Worm (Caenorhabditis elegans) whole organism, L3 larva: ENCODE results near the gene Y57G11C.46.

ENCODE experiments used
- ceh-16 ChIP-seq: sonication (generic microtip); optimal IDR thresholded peaks from 2 replicates; lab custom pipeline; 2017; ENCODE audit warnings: missing biosample characterization, missing genetic modification characterization
- ceh-9 ChIP-seq: sonication (generic microtip); optimal IDR thresholded peaks from 2 replicates; lab custom pipeline; 2018; ENCODE audit warnings: missing biosample characterization, missing genetic modification characterization
- egl-5 ChIP-seq: fragments of 150-350 bp; optimal IDR thresholded peaks from 2 replicates; lab custom pipeline; 2017; ENCODE audit warnings: missing biosample characterization, missing genetic modification reagents, missing genetic modification characterization, inconsistent platforms
- elt-3 ChIP-seq, 3 experiments: fragments of 150-350 bp in 1 of 3; sonication (generic microtip) in 2 of 3; optimal IDR thresholded peaks; 2 replicates in 2 of 3; 4 replicates in 1 of 3; lab custom pipeline; 2014 to 2017; ENCODE audit warnings: missing biosample characterization in 3 of 3, missing genetic modification characterization in 3 of 3
- fkh-10 ChIP-seq: sonication (generic microtip); optimal IDR thresholded peaks from 2 replicates; lab custom pipeline; 2017; ENCODE audit warnings: missing biosample characterization, missing genetic modification reagents, missing genetic modification characterization
- lin-39 ChIP-seq: fragments of 150-350 bp; optimal IDR thresholded peaks from 2 replicates; lab custom pipeline; 2018; ENCODE audit warnings: missing biosample characterization, missing genetic modification reagents, missing genetic modification characterization
- nhr-25 ChIP-seq: sonication (generic microtip); optimal IDR thresholded peaks from 2 replicates; lab custom pipeline; 2017; ENCODE audit warnings: missing biosample characterization, missing genetic modification characterization
- nhr-43 ChIP-seq: sonication (generic microtip); optimal IDR thresholded peaks from 2 replicates; lab custom pipeline; 2016; ENCODE audit warnings: mild to moderate bottlenecking, missing genetic modification characterization, missing compliant biosample characterization; ENCODE audit not compliant: poor library complexity, severe bottlenecking
- nhr-77 ChIP-seq: fragments of 150-350 bp; optimal IDR thresholded peaks from 2 replicates; lab custom pipeline; 2014; ENCODE audit warnings: missing biosample characterization, missing genetic modification characterization
- pha-4 ChIP-seq: fragments of 150-350 bp; optimal IDR thresholded peaks from 2 replicates; lab custom pipeline; 2014; ENCODE audit warnings: missing biosample characterization, missing genetic modification reagents, missing genetic modification characterization
- skn-1 ChIP-seq: fragments of 150-350 bp; optimal IDR thresholded peaks from 2 replicates; lab custom pipeline; 2014; ENCODE audit warnings: missing biosample characterization, missing genetic modification characterization
- snpc-4 ChIP-seq: fragments of 150-350 bp; optimal IDR thresholded peaks from 2 replicates; lab custom pipeline; 2014; ENCODE audit warnings: missing biosample characterization, missing genetic modification characterization
- unc-39 ChIP-seq: sonication (generic microtip); optimal IDR thresholded peaks from 4 replicates; lab custom pipeline; 2017; ENCODE audit warnings: missing biosample characterization, missing genetic modification characterization
- ztf-4 ChIP-seq: fragments of 150-350 bp; optimal IDR thresholded peaks from 2 replicates; lab custom pipeline; 2014; ENCODE audit warnings: missing biosample characterization, missing genetic modification characterization

- TF ChIP-seq nhr-77 (tag; lab: Kevin White, UChicago) (no peak), ztf-4 (tag; lab: Kevin White, UChicago) (no peak), unc-39 (tag; lab: Kevin White, UChicago) (no peak), elt-3 (tag; optimal IDR thresholded peaks at IDR 0.05; lab: Kevin White, UChicago) (no peak), nhr-43 (tag; lab: Kevin White, UChicago) (no peak), egl-5 (tag; lab: Kevin White, UChicago) (no peak), ceh-16 (no peak), nhr-25 (tag; lab: Kevin White, UChicago) (no peak), skn-1 (tag; lab: Kevin White, UChicago) (no peak), snpc-4 (tag; lab: Kevin White, UChicago) (no peak), ceh-9 (tag; lab: Kevin White, UChicago) (no peak), fkh-10 (GFP tag; lab: Kevin White, UChicago) (no peak), pha-4 (tag; lab: Kevin White, UChicago) (no peak), lin-39 (tag; lab: Kevin White, UChicago) (no peak)
These were observed 17.0 kb downstream of the Y57G11C.46 start, which contains the start of gene Y57G11C.14 for ce11 chrIV:14799186-14799585.
